Worm (Caenorhabditis elegans) whole organism, L4/young adult: ENCODE data around the gene F46F2.5.

Source experiments
- W03F9.2 ChIP-seq: fragments of 150-350 bp; optimal IDR thresholded peaks from 2 replicates; lab custom pipeline; 2014; ENCODE audit warnings: missing biosample characterization, missing genetic modification characterization
- dao-5 ChIP-seq: sonication (generic microtip); optimal IDR thresholded peaks from 2 replicates; lab custom pipeline; 2016; ENCODE audit warnings: missing genotype, missing genetic modification characterization, moderate library complexity, missing compliant biosample characterization
- him-1 ChIP-seq: sonication (generic microtip); optimal IDR thresholded peaks from 2 replicates; lab custom pipeline; 2016; ENCODE audit warnings: missing genotype, missing genetic modification reagents, missing genetic modification characterization, missing compliant biosample characterization

The F46F2.5 gene

ce11 chrX:15241169-15241568 is 21.4 kb upstream of the F46F2.5 start:
- TF ChIP-seq W03F9.2 (tag; lab: Kevin White, UChicago) (no peak), dao-5 (no peak), him-1 (tag; lab: Kevin White, UChicago) (no peak)

DNA sequence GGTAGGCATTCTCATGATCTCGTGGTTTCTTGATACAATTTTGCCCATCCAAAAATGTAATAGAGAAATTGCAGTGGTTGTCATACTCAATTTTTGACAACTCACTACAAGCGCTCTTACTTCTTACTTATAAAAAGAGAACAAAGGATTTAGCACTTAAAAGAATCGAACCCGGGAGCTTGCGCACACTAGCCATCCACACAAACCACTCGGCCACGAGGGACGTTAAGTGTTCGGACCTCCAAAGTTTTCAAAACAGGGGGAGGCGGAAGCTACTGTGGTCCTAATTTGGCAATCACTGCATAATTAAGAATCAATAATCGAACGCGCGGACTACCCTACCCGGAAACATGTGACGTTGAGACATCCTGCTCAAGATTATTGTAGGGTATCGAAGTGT is 19.8 kb upstream of the F46F2.5 start:
- TF ChIP-seq dao-5 (no peak), W03F9.2 (tag; lab: Kevin White, UChicago) (no peak), him-1 (tag; lab: Kevin White, UChicago) (no peak)

DNA sequence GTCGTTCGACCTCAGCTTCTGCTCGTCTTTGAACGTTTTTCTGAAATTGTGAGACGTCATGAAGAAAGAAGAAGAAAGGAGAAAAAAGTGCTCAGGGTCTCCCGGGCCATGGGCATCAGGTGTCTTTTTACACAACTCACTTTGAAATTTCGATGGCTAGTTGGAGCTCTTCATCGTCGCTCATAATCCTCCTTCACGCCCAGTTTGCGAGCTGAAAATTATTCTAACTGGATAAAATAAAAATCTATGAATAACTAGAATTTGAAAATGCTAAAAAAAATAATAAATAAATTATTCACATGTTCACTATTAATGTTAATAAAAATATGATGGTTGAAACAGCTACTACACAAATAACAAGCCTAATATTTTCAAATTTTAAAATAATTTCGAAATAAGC is 16.3 kb upstream of the F46F2.5 start, which contains the start of gene piki-1:
TSS of gene piki-1 (minus strand) at position 218 of the 400 bp plus-strand sequence.
- TF ChIP-seq dao-5 (no peak), him-1 (tag; lab: Kevin White, UChicago) (no peak), W03F9.2 (tag; lab: Kevin White, UChicago) (no peak)

DNA sequence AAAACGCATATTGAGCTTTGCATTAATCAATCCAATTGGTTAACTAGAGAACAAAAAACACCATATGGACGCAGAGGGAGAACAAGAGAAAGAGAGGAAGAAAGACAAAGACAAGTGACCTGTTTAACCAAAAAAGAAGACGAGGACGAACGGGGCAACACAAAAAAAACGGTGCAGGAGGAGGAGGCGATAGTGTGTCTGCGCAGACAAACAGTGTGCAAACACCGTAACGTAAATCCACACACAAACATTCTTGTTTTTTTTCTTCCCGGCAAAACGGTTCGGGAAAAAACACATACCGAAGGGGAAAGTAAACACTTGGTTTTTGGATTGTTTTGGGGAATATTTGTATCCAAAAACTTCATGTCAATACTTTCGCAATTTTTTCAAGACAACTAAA is 15.9 kb upstream of the F46F2.5 start:
- TF ChIP-seq W03F9.2 (tag; lab: Kevin White, UChicago) (no peak), him-1 (tag; lab: Kevin White, UChicago) (no peak), dao-5 (no peak)

DNA sequence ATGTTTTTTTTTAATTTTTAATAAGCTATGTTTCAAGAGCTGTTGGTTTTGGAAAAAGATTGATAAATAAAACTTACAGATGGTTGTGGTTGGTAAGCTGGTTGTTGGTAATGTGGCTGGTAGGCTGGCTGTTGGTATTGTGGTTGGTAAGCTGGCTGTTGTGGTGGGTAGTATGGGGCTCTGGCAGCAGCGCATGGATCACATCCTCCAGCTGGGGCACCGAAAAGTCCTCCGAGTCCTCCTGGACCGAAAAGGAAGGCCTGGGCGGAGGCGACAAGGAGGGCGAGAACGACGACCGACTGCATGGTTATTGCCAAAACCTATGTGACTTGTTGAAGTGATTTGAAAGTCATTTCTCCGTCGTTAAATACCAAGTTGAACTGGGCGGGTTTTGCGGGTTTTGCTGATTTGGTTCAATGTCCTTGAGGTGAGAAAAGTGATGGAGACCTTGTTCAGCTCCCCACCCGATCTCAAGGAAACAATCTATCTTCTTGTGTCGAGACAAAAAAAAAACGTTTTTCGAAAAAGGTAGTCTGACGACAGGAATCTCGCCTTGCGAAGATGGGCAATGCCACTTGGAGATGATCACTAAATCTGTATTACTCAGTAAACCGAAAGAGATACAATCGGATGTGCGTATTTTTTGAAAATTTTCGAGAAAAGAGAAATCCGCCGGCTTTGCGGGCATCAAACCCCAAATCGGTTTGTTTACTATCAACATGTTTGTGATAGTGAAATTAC is 2.4 kb upstream of the F46F2.5 start, which contains the start of gene F46F2.3:
TSS of gene F46F2.3 (minus strand) at position 341 of the 741 bp plus-strand sequence.
- no peak for TF ChIP-seq dao-5
- no peak for TF ChIP-seq him-1 (tag; lab: Kevin White, UChicago)
- TF ChIP-seq W03F9.2 (tag; lab: Kevin White, UChicago), result no peak

ce11 chrX:15262875-15263274 is 352 bp downstream of the F46F2.5 start:
- TF ChIP-seq W03F9.2 (tag; lab: Kevin White, UChicago) (no peak), dao-5 (no peak), him-1 (tag; lab: Kevin White, UChicago) (no peak)

DNA sequence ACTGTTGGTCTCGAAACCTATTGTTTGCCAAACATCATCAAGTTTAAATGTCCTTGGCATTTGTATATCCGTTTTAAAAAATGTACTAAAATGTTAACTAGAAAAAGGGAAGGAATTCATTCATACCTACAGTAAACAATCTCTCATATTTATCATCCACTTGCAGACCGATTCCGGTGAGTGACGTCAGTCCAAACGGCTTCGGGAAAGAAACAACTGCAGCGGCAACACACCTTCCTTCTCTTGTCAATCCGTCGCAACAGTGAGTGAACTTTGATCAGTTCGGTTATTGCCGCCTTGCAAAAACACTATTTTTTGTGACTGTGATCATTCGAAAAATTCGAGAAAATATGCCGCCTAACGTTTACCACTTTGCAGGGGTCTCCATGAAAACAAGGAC is 1.6 kb downstream of the F46F2.5 start:
- TF ChIP-seq him-1 (tag; lab: Kevin White, UChicago), result no peak
- no peak for TF ChIP-seq W03F9.2 (tag; lab: Kevin White, UChicago)
- TF ChIP-seq dao-5, result no peak

DNA sequence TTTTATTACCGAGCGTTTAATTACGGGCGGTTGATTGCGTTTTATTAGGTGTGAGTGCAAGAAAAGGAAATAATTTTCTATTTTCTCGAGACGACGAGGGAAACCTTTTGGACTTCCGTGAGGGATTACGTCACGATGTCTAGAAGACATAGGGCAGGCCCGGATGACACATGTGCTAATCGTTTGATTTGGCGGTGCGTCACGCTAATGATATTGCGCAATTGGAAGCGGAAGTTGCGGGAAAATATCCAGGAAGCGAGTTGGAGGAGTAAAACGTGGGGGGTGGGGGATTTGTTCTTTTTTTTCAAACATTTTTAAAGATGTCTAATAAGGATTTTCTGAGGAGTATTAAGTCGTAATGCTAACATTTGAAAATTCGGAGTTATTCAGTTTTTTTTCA is 2.1 kb downstream of the F46F2.5 start:
- no peak for TF ChIP-seq him-1 (tag; lab: Kevin White, UChicago)
- no peak for TF ChIP-seq dao-5
- no peak for TF ChIP-seq W03F9.2 (tag; lab: Kevin White, UChicago)

DNA sequence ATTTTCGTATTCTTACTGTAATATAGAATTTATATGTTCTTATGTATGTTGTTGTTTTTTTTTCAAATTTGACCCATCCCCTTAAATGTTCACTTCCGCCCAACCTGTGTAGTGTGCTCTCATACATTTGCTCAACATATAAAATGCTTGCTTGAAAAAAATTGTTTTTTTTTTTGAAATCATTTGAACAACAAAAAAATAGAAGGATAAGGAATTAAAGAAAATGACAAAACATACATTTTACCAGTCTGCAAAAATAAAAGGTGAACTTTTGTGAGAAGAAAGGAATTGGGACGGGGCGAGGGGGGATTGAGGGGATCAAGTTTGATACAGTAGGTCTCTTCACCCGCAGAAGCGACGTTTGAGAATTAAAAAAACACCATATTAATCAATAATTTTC is 5.9 kb downstream of the F46F2.5 start:
- TF ChIP-seq W03F9.2 (tag; lab: Kevin White, UChicago) (no peak), him-1 (tag; lab: Kevin White, UChicago) (no peak), dao-5 (no peak)

DNA sequence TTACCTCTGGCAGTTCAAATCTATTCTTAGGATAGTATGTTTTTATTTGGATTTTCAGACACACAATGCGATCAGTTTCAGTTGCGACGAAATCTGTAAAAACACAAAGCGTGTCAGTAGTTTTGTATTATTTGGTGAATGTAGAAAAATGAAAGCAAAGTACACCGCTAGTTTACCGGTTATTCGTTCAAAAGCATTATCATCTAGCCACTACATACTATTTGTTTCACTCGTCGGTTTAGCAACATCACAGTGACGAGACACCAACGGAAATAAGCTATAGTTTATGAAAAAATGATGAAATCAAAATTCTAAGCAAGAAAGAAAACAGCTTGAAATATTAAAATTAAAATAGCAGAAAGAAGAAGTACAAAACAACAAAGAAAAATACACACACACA is 8.1 kb downstream of the F46F2.5 start:
- TF ChIP-seq W03F9.2 (tag; lab: Kevin White, UChicago) (no peak), dao-5 (no peak), him-1 (tag; lab: Kevin White, UChicago) (no peak)

ce11 chrX:15272925-15273324 is 10.4 kb downstream of the F46F2.5 start:
- TF ChIP-seq W03F9.2 (tag; lab: Kevin White, UChicago) (no peak), dao-5 (no peak), him-1 (tag; lab: Kevin White, UChicago) (no peak)

DNA sequence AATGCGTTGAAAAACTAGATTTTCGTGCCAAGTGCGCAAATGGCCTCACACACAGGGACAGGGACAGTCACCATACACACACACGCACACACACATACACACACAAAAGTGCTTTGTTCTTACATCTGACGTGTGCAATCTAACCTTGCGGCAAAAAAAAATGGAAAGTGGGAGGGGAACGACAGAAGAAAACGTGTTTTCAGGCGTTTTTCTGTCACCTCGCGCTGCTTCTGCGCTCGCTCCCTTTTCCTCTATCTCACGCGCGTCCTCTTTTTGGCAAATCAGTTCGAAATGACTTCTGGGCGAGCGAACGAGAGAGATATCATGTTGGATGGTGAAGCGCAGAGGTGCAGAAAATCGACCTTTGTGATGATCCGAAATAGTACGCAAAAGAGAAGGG is 11.6 kb downstream of the F46F2.5 start:
- TF ChIP-seq him-1 (tag; lab: Kevin White, UChicago) (no peak), W03F9.2 (tag; lab: Kevin White, UChicago) (no peak), dao-5 (no peak)

DNA sequence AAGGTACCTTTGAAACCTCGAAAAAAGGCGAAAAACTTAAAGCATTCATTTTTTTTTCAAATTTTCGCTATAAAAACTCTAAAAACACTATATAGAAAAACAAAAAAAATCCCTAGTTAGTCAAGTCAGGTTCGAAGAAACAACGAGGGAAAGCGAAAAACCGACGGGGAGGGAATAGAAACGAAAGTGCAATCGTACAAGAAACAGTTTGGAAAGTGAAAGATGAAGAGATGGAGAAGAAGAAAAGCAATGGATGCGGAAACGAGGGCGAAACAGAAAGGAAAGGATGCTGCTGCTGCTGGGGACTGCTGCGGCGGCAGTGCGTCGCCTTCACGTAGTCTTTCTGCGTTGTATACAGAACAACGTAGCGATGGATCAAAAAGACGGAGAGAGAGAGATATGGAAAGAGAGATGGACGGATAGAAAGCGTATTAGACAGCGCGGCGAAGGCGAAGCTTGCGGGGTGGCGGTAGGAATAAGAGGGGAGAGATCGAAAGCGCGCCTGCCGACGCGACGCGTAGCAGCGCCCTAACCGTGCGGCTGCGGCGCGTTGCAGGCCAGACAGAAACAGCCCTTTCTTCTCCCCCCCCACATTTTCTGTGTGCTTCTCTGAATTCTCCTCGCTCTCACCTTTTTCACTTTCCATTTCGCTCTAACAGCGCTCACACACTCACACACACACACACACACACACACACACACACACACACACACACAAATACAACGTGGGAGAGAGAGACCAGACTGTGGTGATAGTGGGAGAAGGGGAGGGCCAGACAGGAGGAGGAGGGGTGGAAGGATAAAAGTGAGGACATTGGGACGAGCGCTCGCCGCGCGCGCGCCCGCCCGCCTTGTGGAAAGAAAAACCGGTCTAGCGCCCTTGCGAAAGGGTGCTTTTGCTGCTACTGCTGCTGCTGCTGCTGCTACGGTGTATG is 12.6 kb downstream of the F46F2.5 start:
- TF ChIP-seq him-1 (tag; lab: Kevin White, UChicago) (no peak), W03F9.2 (tag; lab: Kevin White, UChicago) (no peak), dao-5 (no peak)

- TF ChIP-seq him-1 (tag; lab: Kevin White, UChicago) (no peak), dao-5 (no peak), W03F9.2 (tag; lab: Kevin White, UChicago) (no peak)
Observed at ce11 chrX:15276241-15276640, 13.7 kb downstream of the F46F2.5 start.
